Worm (Caenorhabditis elegans): Measurements from ENCODE around the gene H06A10.1.

ce11 chrX:13469907-13470647 is 37.3 kb upstream of the H06A10.1 start:
- no peak for TF ChIP-seq W03F9.2 (tag; optimal IDR thresholded peaks at IDR 0.05)
- no peak for TF ChIP-seq him-1 (tag; optimal IDR thresholded peaks at IDR 0.05)
